Fruit fly (Drosophila melanogaster): ENCODE measurements around the gene hoe1.

Gene hoe1

dm6 chr2L:4976988-4977551 lies 44.9 kb upstream of the hoe1 start, which contains the start of the genes Gmd and CG3792 (continued):
- TF ChIP-seq vfl (GFP tag; optimal IDR thresholded peaks at IDR 0.05) (peak; percentile 93), CG30403 (GFP tag; optimal IDR thresholded peaks at IDR 0.05) (peak; percentile 97), cad (GFP tag; optimal IDR thresholded peaks at IDR 0.05) (no peak), Lhr (GFP tag; optimal IDR thresholded peaks at IDR 0.05) (peak; percentile 81), Usf (GFP tag; optimal IDR thresholded peaks at IDR 0.05) (peak; percentile 87), Deaf1 (tag; optimal IDR thresholded peaks at IDR 0.05) (no peak), eve (GFP tag; optimal IDR thresholded peaks at IDR 0.05) (peak in 1 of 2 experiments; percentile 67), peb (GFP tag; IDR thresholded peaks at IDR 0.05) (peak; percentile 96), Mrtf (GFP tag; IDR thresholded peaks at IDR 0.05) (peak; percentile 92), CG1792 (GFP tag; optimal IDR thresholded peaks at IDR 0.05) (peak; percentile 82), CG9876 (GFP tag; optimal IDR thresholded peaks at IDR 0.05) (peak; percentile 75), aop (GFP tag; IDR thresholded peaks at IDR 0.05) (no peak; the same call in 1 of the 2 replicates), Vsx1 (GFP tag; optimal IDR thresholded peaks at IDR 0.05) (no peak), CG33557 (GFP tag; optimal IDR thresholded peaks at IDR 0.05) (peak; percentile 82), CG7745 (tag; optimal IDR thresholded peaks at IDR 0.05) (no peak), Antp (GFP tag; optimal IDR thresholded peaks at IDR 0.05) (peak; percentile 95), Lpt (GFP tag; optimal IDR thresholded peaks at IDR 0.05) (no peak), CG11398 (GFP tag; optimal IDR thresholded peaks at IDR 0.05) (peak; percentile 88), chm (GFP tag; IDR thresholded peaks at IDR 0.05) (peak; percentile 91), tgo (GFP tag; IDR thresholded peaks at IDR 0.05) (peak; percentile 97), CG10654 (GFP tag; optimal IDR thresholded peaks at IDR 0.05) (peak; percentile 92), CG14050 (GFP tag; IDR thresholded peaks at IDR 0.05) (peak; percentile 93), trem (tag; optimal IDR thresholded peaks at IDR 0.05) (peak; percentile 94), CG5180 (GFP tag; optimal IDR thresholded peaks at IDR 0.05) (no peak), pnt (GFP tag; optimal IDR thresholded peaks at IDR 0.05) (peak; percentile 93), nom (GFP tag; optimal IDR thresholded peaks at IDR 0.05) (peak; percentile 91), gcm2 (GFP tag; optimal IDR thresholded peaks at IDR 0.05) (peak; percentile 90), CG6683 (GFP tag; optimal IDR thresholded peaks at IDR 0.05) (peak; percentile 90), Gug (GFP tag; IDR thresholded peaks at IDR 0.05) (peak; percentile 94), dysf (GFP tag; IDR thresholded peaks at IDR 0.05) (peak; percentile 97), tup (GFP tag; optimal IDR thresholded peaks at IDR 0.05) (peak; percentile 78), CG8281 (tag; optimal IDR thresholded peaks at IDR 0.05) (no peak), CTCF (GFP tag; optimal IDR thresholded peaks at IDR 0.05) (peak; percentile 51), ara (GFP tag; IDR thresholded peaks at IDR 0.05) (peak; percentile 94), CG31388 (GFP tag; optimal IDR thresholded peaks at IDR 0.05) (peak; percentile 88), sim (GFP tag; IDR thresholded peaks at IDR 0.05) (peak; percentile 94), CG12236 (GFP tag; optimal IDR thresholded peaks at IDR 0.05) (peak; percentile 82), gt (GFP tag; IDR thresholded peaks at IDR 0.05) (peak; percentile 87), HmgD (GFP tag; optimal IDR thresholded peaks at IDR 0.05) (peak; percentile 87), phol (tag; optimal IDR thresholded peaks at IDR 0.05) (peak; percentile 96), CG17361 (GFP tag; IDR thresholded peaks at IDR 0.05) (peak; percentile 98), Bteb2 (GFP tag; optimal IDR thresholded peaks at IDR 0.05) (peak; percentile 94), CG7987 (GFP tag; optimal IDR thresholded peaks at IDR 0.05) (peak; percentile 83), luna (GFP tag; optimal IDR thresholded peaks at IDR 0.05) (peak; percentile 86), Nf-YA (GFP tag; IDR thresholded peaks at IDR 0.05) (peak; percentile 86), CG2875 (GFP tag; optimal IDR thresholded peaks at IDR 0.05) (peak; percentile 88), fd102C (GFP tag; optimal IDR thresholded peaks at IDR 0.05) (peak; percentile 42), CG13287 (GFP tag; IDR thresholded peaks at IDR 0.05; ENCODE audit: partially characterized antibody) (peak; percentile 92), CG6791 (GFP tag; IDR thresholded peaks at IDR 0.05; ENCODE audit: partially characterized antibody) (peak; percentile 76), nerfin-1 (tag; optimal IDR thresholded peaks at IDR 0.05) (peak; percentile 93), ATbp (GFP tag; optimal IDR thresholded peaks at IDR 0.05) (no peak)

All from whole organism, embryonic.